Fruit fly (Drosophila melanogaster) whole organism, embryonic: ENCODE measurements around the gene Sec8.

Experiments used
- Abd-B ChIP-seq: fragments of 200-800 bp; sonication (Bioruptor generic); optimal IDR thresholded peaks from 2 replicates; lab custom pipeline; 2018; ENCODE audit warnings: missing biosample characterization, mild to moderate bottlenecking, missing genetic modification characterization, moderate library complexity
- Bgb ChIP-seq: fragments of 200-800 bp; sonication (Bioruptor generic); IDR thresholded peaks from 2 replicates; pipeline ENCODE4 v1.3.6; 2022; ENCODE audit warnings: missing biosample characterization, missing genetic modification characterization; ENCODE audit not compliant: partially characterized antibody
- CG12659 ChIP-seq: fragments of 200-800 bp; sonication (Bioruptor generic); optimal IDR thresholded peaks from 3 replicates; lab custom pipeline; 2017; ENCODE audit warnings: mild to moderate bottlenecking, missing biosample characterization, missing genetic modification reagents, missing genetic modification characterization
- CG13296 ChIP-seq: fragments of 200-800 bp; sonication (Bioruptor generic); optimal IDR thresholded peaks from 3 replicates; lab custom pipeline; 2018; ENCODE audit warnings: missing biosample characterization, mild to moderate bottlenecking, missing genetic modification characterization
- CG13624 ChIP-seq: fragments of 200-800 bp; sonication (Bioruptor generic); optimal IDR thresholded peaks from 2 replicates; lab custom pipeline; 2016; ENCODE audit warnings: missing biosample characterization, missing genetic modification characterization
- CG14710 ChIP-seq: fragments of 200-800 bp; sonication (Bioruptor generic); optimal IDR thresholded peaks from 3 replicates; lab custom pipeline; 2019; ENCODE audit warnings: missing biosample characterization, mild to moderate bottlenecking, missing genetic modification characterization, moderate library complexity
- CG16863 ChIP-seq: fragments of 200-800 bp; sonication (Bioruptor generic); optimal IDR thresholded peaks from 3 replicates; lab custom pipeline; 2016; ENCODE audit warnings: missing biosample characterization, missing genetic modification characterization
- CG17385 ChIP-seq: fragments of 200-800 bp; sonication (Bioruptor generic); optimal IDR thresholded peaks from 3 replicates; lab custom pipeline; 2018; ENCODE audit warnings: missing biosample characterization, mild to moderate bottlenecking, missing genetic modification characterization
- CG17829 ChIP-seq: fragments of 200-800 bp; optimal IDR thresholded peaks from 2 replicates; lab custom pipeline; 2019; ENCODE audit warnings: missing biosample characterization, mild to moderate bottlenecking, missing genetic modification characterization, moderate library complexity
- CG18764 ChIP-seq: fragments of 200-800 bp; sonication (Bioruptor generic); optimal IDR thresholded peaks from 3 replicates; lab custom pipeline; 2016; ENCODE audit warnings: missing biosample characterization, missing genetic modification characterization
- CG2129 ChIP-seq: fragments of 200-800 bp; sonication (Bioruptor generic); IDR thresholded peaks from 2 replicates; pipeline ENCODE4 v1.3.6; 2022; ENCODE audit warnings: missing biosample characterization, missing genetic modification characterization; ENCODE audit not compliant: partially characterized antibody
- CG30403 ChIP-seq: fragments of 200-800 bp; sonication (Bioruptor generic); optimal IDR thresholded peaks from 3 replicates; lab custom pipeline; 2016; ENCODE audit warnings: missing biosample characterization, missing genetic modification characterization
- CG34422 ChIP-seq: fragments of 200-800 bp; sonication (Bioruptor generic); IDR thresholded peaks from 3 replicates; pipeline ENCODE4 v1.3.6; 2022; ENCODE audit warnings: missing biosample characterization, missing genetic modification characterization
- CG3726 ChIP-seq: fragments of 200-800 bp; sonication (Bioruptor generic); IDR thresholded peaks from 3 replicates; pipeline ENCODE4, ENCODE4 v1.3.6; 2022; ENCODE audit warnings: missing biosample characterization, missing genetic modification characterization
- CG5245 ChIP-seq: fragments of 200-800 bp; sonication (Bioruptor generic); optimal IDR thresholded peaks from 3 replicates; lab custom pipeline; 2016; ENCODE audit warnings: missing biosample characterization, missing genetic modification characterization
- CG6683 ChIP-seq: fragments of 200-800 bp; sonication (Bioruptor generic); optimal IDR thresholded peaks from 2 replicates; lab custom pipeline; 2017; ENCODE audit warnings: missing biosample characterization, mild to moderate bottlenecking, missing genetic modification characterization, missing genetic modification reagents
- CG7372 ChIP-seq: fragments of 200-800 bp; sonication (Bioruptor generic); IDR thresholded peaks from 2 replicates; pipeline ENCODE4 v1.3.6; 2022; ENCODE audit warnings: missing biosample characterization, missing genetic modification characterization
- CG9932 ChIP-seq: fragments of 200-800 bp; sonication (Bioruptor generic); IDR thresholded peaks from 2 replicates; pipeline ENCODE4 v1.3.6; 2022; ENCODE audit warnings: missing biosample characterization, missing genetic modification characterization
- Camta ChIP-seq: fragments of 200-800 bp; sonication (Bioruptor generic); optimal IDR thresholded peaks from 2 replicates; lab custom pipeline; 2016; ENCODE audit warnings: missing biosample characterization, missing genetic modification characterization
- CrebB ChIP-seq: fragments of 200-800 bp; sonication (Bioruptor generic); optimal IDR thresholded peaks from 3 replicates; lab custom pipeline; 2018; ENCODE audit warnings: missing biosample characterization, mild to moderate bottlenecking, missing genetic modification characterization
- Dfd ChIP-seq, 2 experiments: fragments of >200 bp; optimal IDR thresholded peaks; 2 replicates each; lab custom pipeline; 2017; ENCODE audit warnings: missing biosample characterization in 2 of 2, missing genetic modification characterization in 2 of 2
- Dip2 ChIP-seq: fragments of 200-800 bp; sonication (Bioruptor generic); IDR thresholded peaks from 2 replicates; pipeline ENCODE4 v1.3.6; 2022; ENCODE audit warnings: missing biosample characterization, missing genetic modification characterization
- Dll ChIP-seq: fragments of 200-800 bp; sonication (Bioruptor generic); IDR thresholded peaks from 4 replicates; pipeline ENCODE4 v1.3.6; 2022; ENCODE audit warnings: missing biosample characterization, missing genetic modification characterization; ENCODE audit not compliant: partially characterized antibody
- H15 ChIP-seq: fragments of 200-800 bp; sonication (Bioruptor generic); IDR thresholded peaks from 3 replicates; pipeline ENCODE4 v1.3.6; 2022; ENCODE audit warnings: missing biosample characterization, missing genetic modification characterization
- HLH4C ChIP-seq: fragments of 200-800 bp; sonication (Bioruptor generic); IDR thresholded peaks from 3 replicates; pipeline ENCODE4 v1.3.6; 2022; ENCODE audit warnings: missing biosample characterization, missing genetic modification characterization; ENCODE audit not compliant: partially characterized antibody
- Lim3 ChIP-seq: fragments of 200-800 bp; sonication (Bioruptor generic); IDR thresholded peaks from 2 replicates; pipeline ENCODE4 v1.3.6; 2022; ENCODE audit warnings: missing biosample characterization, missing genetic modification characterization
- Myb ChIP-seq: fragments of 200-800 bp; sonication (Bioruptor generic); optimal IDR thresholded peaks from 2 replicates; lab custom pipeline; 2016; ENCODE audit warnings: missing biosample characterization, missing genetic modification characterization
- Oaz ChIP-seq: fragments of 200-800 bp; sonication (Bioruptor generic); IDR thresholded peaks from 2 replicates; pipeline ENCODE4 v1.3.6; 2022; ENCODE audit warnings: missing biosample characterization, missing genetic modification characterization
- Rx ChIP-seq: fragments of 200-800 bp; sonication (Bioruptor generic); IDR thresholded peaks from 2 replicates; pipeline ENCODE4 v1.3.6; 2022; ENCODE audit warnings: missing biosample characterization, missing genetic modification characterization
- Tbp ChIP-seq: fragments of >200 bp; optimal IDR thresholded peaks from 2 replicates; lab custom pipeline; 2018; ENCODE audit warnings: missing biosample characterization, missing genetic modification characterization
- ap ChIP-seq: fragments of 200-800 bp; sonication (Bioruptor generic); IDR thresholded peaks from 2 replicates; pipeline ENCODE4 v1.3.6; 2022; ENCODE audit warnings: missing biosample characterization, missing genetic modification characterization
- bsh ChIP-seq, 2 experiments: fragments of 200-800 bp; sonication (Bioruptor generic); optimal IDR thresholded peaks; 2 replicates each; lab custom pipeline; 2017 to 2018; ENCODE audit warnings: mild to moderate bottlenecking in 2 of 2, missing biosample characterization in 2 of 2, missing genetic modification characterization in 2 of 2, moderate library complexity in 1 of 2
- fd3F ChIP-seq: fragments of 200-800 bp; sonication (Bioruptor generic); optimal IDR thresholded peaks from 2 replicates; lab custom pipeline; 2018; ENCODE audit warnings: missing biosample characterization, mild to moderate bottlenecking, missing genetic modification characterization, moderate library complexity
- fd96Cb ChIP-seq: fragments of 200-800 bp; sonication (Bioruptor generic); optimal IDR thresholded peaks from 2 replicates; lab custom pipeline; 2018; ENCODE audit warnings: missing biosample characterization, mild to moderate bottlenecking, missing genetic modification characterization, moderate library complexity
- fru ChIP-seq: fragments of >200 bp; optimal IDR thresholded peaks from 2 replicates; lab custom pipeline; 2017
- gce ChIP-seq: fragments of 200-800 bp; sonication (Bioruptor generic); IDR thresholded peaks from 3 replicates; pipeline ENCODE4 v1.3.6; 2022; ENCODE audit warnings: missing biosample characterization, missing genetic modification characterization
- gfzf ChIP-seq: fragments of 200-800 bp; sonication (Bioruptor generic); optimal IDR thresholded peaks from 2 replicates; lab custom pipeline; 2016; ENCODE audit warnings: missing biosample characterization, mild to moderate bottlenecking, missing genetic modification characterization, moderate library complexity
- her ChIP-seq: fragments of 200-800 bp; sonication (Bioruptor generic); optimal IDR thresholded peaks from 2 replicates; lab custom pipeline; 2016; ENCODE audit warnings: missing biosample characterization, missing genetic modification characterization
- lbe ChIP-seq: fragments of 200-800 bp; sonication (Bioruptor generic); optimal IDR thresholded peaks from 2 replicates; lab custom pipeline; 2016; ENCODE audit warnings: missing biosample characterization, mild to moderate bottlenecking, missing genetic modification characterization
- oc ChIP-seq: fragments of 200-800 bp; sonication (Bioruptor generic); optimal IDR thresholded peaks from 2 replicates; lab custom pipeline; 2018; ENCODE audit warnings: missing biosample characterization, mild to moderate bottlenecking, missing genetic modification characterization, moderate library complexity
- phol ChIP-seq: fragments of 200-800 bp; sonication (Bioruptor generic); optimal IDR thresholded peaks from 3 replicates; lab custom pipeline; 2018; ENCODE audit warnings: missing biosample characterization, mild to moderate bottlenecking, missing genetic modification characterization, moderate library complexity
- pros ChIP-seq: fragments of 200-800 bp; sonication (Bioruptor generic); optimal IDR thresholded peaks from 3 replicates; lab custom pipeline; 2019; ENCODE audit warnings: missing biosample characterization, mild to moderate bottlenecking, missing genetic modification characterization, moderate library complexity
- schlank ChIP-seq: fragments of 200-800 bp; sonication (Bioruptor generic); optimal IDR thresholded peaks from 2 replicates; lab custom pipeline; 2018; ENCODE audit warnings: missing biosample characterization, mild to moderate bottlenecking, missing genetic modification characterization
- so ChIP-seq: fragments of 200-800 bp; sonication (Bioruptor generic); IDR thresholded peaks from 3 replicates; pipeline ENCODE4 v1.3.6; 2022; ENCODE audit warnings: missing biosample characterization, missing genetic modification characterization
- sob ChIP-seq: fragments of 200-800 bp; sonication (Bioruptor generic); IDR thresholded peaks from 2 replicates; pipeline ENCODE4 v1.3.6; 2022; ENCODE audit warnings: missing biosample characterization, missing genetic modification characterization
- sqz ChIP-seq: fragments of 200-800 bp; sonication (Bioruptor generic); optimal IDR thresholded peaks from 3 replicates; lab custom pipeline; 2018; ENCODE audit warnings: missing biosample characterization, mild to moderate bottlenecking, missing genetic modification characterization
- sr ChIP-seq: fragments of 200-800 bp; sonication (Bioruptor generic); IDR thresholded peaks from 3 replicates; pipeline ENCODE4 v1.3.6; 2022; ENCODE audit warnings: missing biosample characterization, missing genetic modification characterization

Sec8 gene

DNA sequence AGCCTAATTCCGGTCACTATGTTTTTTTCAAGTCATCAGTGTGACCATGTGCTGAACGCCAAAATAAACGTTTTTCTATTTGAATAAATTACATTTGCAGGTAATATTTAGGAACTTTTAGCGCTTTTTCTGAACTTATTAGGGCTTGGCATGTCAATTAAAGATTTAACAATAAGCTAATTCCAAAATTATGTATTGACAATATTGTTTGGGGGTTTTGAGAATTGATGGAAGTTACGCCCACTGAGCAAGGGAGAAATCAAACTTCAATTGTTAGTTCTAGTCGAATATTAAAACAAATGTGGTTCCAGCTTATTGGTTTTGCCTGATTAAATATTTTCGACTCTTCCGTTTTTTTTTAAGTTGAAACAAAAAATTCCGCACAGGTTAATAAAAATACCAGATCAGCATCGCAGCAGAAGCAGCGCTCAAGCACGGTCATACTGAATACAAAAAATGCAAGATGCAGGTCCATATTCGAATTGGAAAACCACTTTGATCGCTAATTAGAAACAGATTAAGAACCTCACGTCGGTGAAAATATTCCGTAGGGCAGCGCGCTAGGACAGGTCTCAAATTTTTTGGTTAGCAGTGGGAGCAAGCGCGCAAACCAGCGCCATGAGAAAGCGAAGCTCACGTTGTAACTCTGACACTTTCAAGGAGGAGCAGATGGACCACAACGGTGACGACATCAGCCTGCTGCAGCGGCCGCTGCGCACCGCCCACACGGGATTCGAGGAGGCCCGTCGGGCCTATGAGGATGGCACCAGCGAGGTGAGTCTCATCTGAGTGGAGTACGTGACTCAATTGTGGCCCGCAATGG is 35.7 kb upstream of the Sec8 start, which contains the start of the genes PSMG1 and CG10979 (continued):
- TF ChIP-seq fru (no peak), CG14710 (tag; lab: Kevin White, UChicago) (peak; percentile 51), H15 (GFP tag; lab: Robert Waterston, UW) (0 out of 3 replicates have a peak, but pooled peaks have one; percentile 29), Tbp (GFP tag; lab: Kevin White, UChicago) (no peak), gce (GFP tag; lab: Robert Waterston, UW) (no peak), pros (GFP tag; lab: Kevin White, UChicago) (no peak), her (GFP tag; lab: Kevin White, UChicago) (no peak)

DNA sequence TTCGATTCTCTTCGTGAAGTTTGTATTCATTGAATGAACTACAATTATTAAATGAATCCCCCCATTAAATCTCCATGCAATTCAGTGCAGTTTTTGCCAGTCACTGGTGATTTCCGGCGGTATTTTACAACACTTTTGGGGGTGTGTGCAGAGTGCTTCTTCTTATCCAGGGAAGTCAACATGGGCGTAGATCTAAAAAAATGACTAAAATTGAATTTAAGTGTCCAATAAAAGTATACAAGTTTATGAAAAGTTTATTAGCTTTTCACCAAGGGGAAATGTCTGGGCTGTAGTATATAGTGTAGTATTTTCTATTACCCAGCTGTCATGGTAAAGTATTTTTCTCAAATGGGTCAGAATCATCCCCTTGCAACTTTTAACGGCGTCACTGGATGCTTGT is 32.7 kb upstream of the Sec8 start, which contains the start of gene Hpf1:
TSS of gene Hpf1 (plus strand) at position 383 of the 400 bp plus-strand sequence.
- peak; percentile 97 for TF ChIP-seq CG5245
- peak; percentile 99 for TF ChIP-seq CG13296
- 0 out of 2 replicates have a peak, but pooled peaks have one; percentile 16 for TF ChIP-seq Bgb (GFP tag; lab: Robert Waterston, UW)
- TF ChIP-seq CrebB: peak; percentile 98
- TF ChIP-seq gce (GFP tag; lab: Robert Waterston, UW): peak; percentile 95
- TF ChIP-seq ap: peak; percentile 95
- TF ChIP-seq CG7372 (GFP tag; lab: Robert Waterston, UW): peak; percentile 98
- peak; percentile 96 for TF ChIP-seq Oaz (GFP tag; lab: Robert Waterston, UW)
- TF ChIP-seq CG17385 (GFP tag; lab: Kevin White, UChicago): peak; percentile 99
- peak; percentile 98 for TF ChIP-seq fd96Cb (tag; lab: Kevin White, UChicago)
- TF ChIP-seq bsh (GFP tag; optimal IDR thresholded peaks at IDR 0.05; lab: Kevin White, UChicago): peak; percentile 97 to 98
- TF ChIP-seq Dll (GFP tag; lab: Robert Waterston, UW): peak; percentile 55; the same call in 3 of the 4 replicates
- peak; percentile 95 for TF ChIP-seq Rx (GFP tag; lab: Robert Waterston, UW)
- TF ChIP-seq lbe (GFP tag; lab: Kevin White, UChicago): peak; percentile 99
- peak; percentile 99 for TF ChIP-seq fd3F
- peak; percentile 85 for TF ChIP-seq Lim3 (GFP tag; lab: Robert Waterston, UW)
- peak; percentile 91 for TF ChIP-seq sqz (GFP tag; lab: Kevin White, UChicago)
- TF ChIP-seq CG30403: peak; percentile 99
- no peak for TF ChIP-seq CG2129 (GFP tag; lab: Robert Waterston, UW)
- peak; percentile 98 for TF ChIP-seq Abd-B (GFP tag; lab: Kevin White, UChicago)
- TF ChIP-seq sob (GFP tag; lab: Robert Waterston, UW): peak; percentile 98
- TF ChIP-seq Dip2 (GFP tag; lab: Robert Waterston, UW): peak; percentile 73
- peak; percentile 98 for TF ChIP-seq CG16863 (GFP tag; lab: Kevin White, UChicago)
- TF ChIP-seq CG9932 (GFP tag; lab: Robert Waterston, UW): peak; percentile 98
- peak; percentile 97 for TF ChIP-seq oc (tag; lab: Kevin White, UChicago)
- TF ChIP-seq schlank (tag; lab: Kevin White, UChicago): peak; percentile 98
- peak; percentile 93 for TF ChIP-seq CG6683 (GFP tag; lab: Kevin White, UChicago)
- peak; percentile 98 for TF ChIP-seq CG34422 (GFP tag; lab: Robert Waterston, UW)
- TF ChIP-seq Myb (GFP tag; lab: Kevin White, UChicago): peak; percentile 92
- peak; percentile 99 for TF ChIP-seq CG12659 (GFP tag; lab: Kevin White, UChicago)
- TF ChIP-seq sr (GFP tag; lab: Robert Waterston, UW): peak; percentile 86; the same call in 2 of the 3 replicates
- TF ChIP-seq so: peak; percentile 96
- peak; percentile 97 for TF ChIP-seq CG17829 (tag; lab: Kevin White, UChicago)
- TF ChIP-seq CG3726 (GFP tag; lab: Robert Waterston, UW): peak; percentile 96
- peak; percentile 97 for TF ChIP-seq CG18764 (GFP tag; lab: Kevin White, UChicago)
- peak; percentile 98 for TF ChIP-seq phol (tag; lab: Kevin White, UChicago)
- peak; percentile 98 for TF ChIP-seq Camta (GFP tag; lab: Kevin White, UChicago)
- peak; percentile 43 for TF ChIP-seq gfzf (GFP tag; lab: Kevin White, UChicago)
- TF ChIP-seq Dfd (GFP tag; optimal IDR thresholded peaks at IDR 0.05; lab: Kevin White, UChicago): peak in 1 of 2 experiments; percentile 19
- peak; percentile 99 for TF ChIP-seq CG13624
- TF ChIP-seq HLH4C (GFP tag; lab: Robert Waterston, UW): no peak
